Worm (Caenorhabditis elegans): ENCODE results near the gene W07A12.8.

DNA sequence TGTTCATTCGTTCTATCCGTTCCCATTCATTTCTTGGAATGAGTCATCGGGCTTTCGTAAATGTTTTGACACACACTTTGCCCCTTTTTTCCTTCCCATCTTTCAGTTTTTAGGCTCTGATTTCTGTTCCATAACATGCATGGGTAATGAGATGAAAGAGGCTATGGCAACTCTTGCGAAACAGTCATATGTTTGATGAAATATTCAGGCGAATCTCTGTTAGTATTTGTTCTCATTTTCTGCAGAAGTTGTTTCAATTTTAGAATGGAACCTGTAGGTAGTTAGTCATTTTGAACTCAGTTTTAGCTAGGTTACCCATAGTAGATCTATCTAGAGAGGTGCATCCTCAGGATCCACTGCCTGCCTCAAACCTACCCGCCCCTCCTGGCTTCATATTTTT lies 50.6 kb downstream of the W07A12.8 start:
- TF ChIP-seq dao-5 (tag; optimal IDR thresholded peaks at IDR 0.05), result no peak
- no peak for TF ChIP-seq W03F9.2 (tag; optimal IDR thresholded peaks at IDR 0.05)
- TF ChIP-seq him-1 (tag; optimal IDR thresholded peaks at IDR 0.05), result no peak

Measured in whole organism, L4/young adult.